Worm (Caenorhabditis elegans): ENCODE results near the gene F49F1.4.

DNA sequence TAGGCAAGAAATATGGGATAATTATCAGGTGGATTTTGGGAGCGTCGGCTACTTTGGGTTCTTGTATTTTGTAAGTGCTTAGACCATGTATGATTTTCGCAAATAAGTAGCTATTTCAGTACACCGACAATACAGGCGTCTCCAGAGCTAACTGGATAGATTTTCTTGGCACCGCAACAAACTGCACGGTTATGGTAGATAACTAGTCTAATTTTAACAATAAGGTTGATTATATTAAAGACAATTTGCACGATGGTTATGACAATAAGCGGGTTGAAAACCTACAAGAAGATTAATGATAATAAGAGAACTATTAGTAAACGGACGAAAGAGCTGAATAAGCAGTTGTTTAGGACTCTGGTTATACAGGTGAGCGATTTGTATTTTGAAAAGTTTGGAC is 48.2 kb downstream of the F49F1.4 start:
- TF ChIP-seq dpl-1 (GFP tag; optimal IDR thresholded peaks at IDR 0.05) (no peak), mdl-1 (tag; optimal IDR thresholded peaks at IDR 0.05) (no peak), elt-3 (tag; optimal IDR thresholded peaks at IDR 0.05) (no peak), nhr-12 (tag; optimal IDR thresholded peaks at IDR 0.05) (no peak), nhr-47 (tag; optimal IDR thresholded peaks at IDR 0.05) (no peak), pax-3 (tag; optimal IDR thresholded peaks at IDR 0.05) (no peak)

Measured in whole organism, L1 larva.